Fruit fly (Drosophila melanogaster) whole organism, embryonic: ENCODE results near the gene kud.
A peak's percentile ranks its signal among the peaks of the same experiment; 100 is the strongest.

Experiments
- Adf1 ChIP-seq: fragments of 200-800 bp; sonication (Bioruptor generic); IDR thresholded peaks from 2 replicates; pipeline ENCODE4 v1.3.6; 2022; ENCODE audit warnings: missing biosample characterization, missing genetic modification characterization
- Atf6 ChIP-seq: fragments of 200-800 bp; sonication (Bioruptor generic); IDR thresholded peaks from 2 replicates; pipeline ENCODE4 v1.3.6; 2022; ENCODE audit warnings: missing biosample characterization, missing genetic modification characterization
- CG13894 ChIP-seq: fragments of 200-800 bp; sonication (Bioruptor generic); optimal IDR thresholded peaks from 3 replicates; lab custom pipeline; 2018; ENCODE audit warnings: missing biosample characterization, mild to moderate bottlenecking, missing genetic modification characterization, moderate library complexity
- CG17568 ChIP-seq: fragments of 200-800 bp; sonication (Bioruptor generic); optimal IDR thresholded peaks from 2 replicates; lab custom pipeline; 2018; ENCODE audit warnings: missing biosample characterization, mild to moderate bottlenecking, missing genetic modification characterization, moderate library complexity
- CG5953 ChIP-seq: fragments of 200-800 bp; sonication (Bioruptor generic); IDR thresholded peaks from 2 replicates; pipeline ENCODE4 v1.3.6; 2022; ENCODE audit warnings: missing biosample characterization, missing genetic modification characterization
- Nf-YA ChIP-seq: fragments of 200-800 bp; sonication (Bioruptor generic); IDR thresholded peaks from 2 replicates; pipeline ENCODE4 v1.3.6; 2022; ENCODE audit warnings: missing biosample characterization, missing genetic modification characterization
- Sin3A ChIP-seq: fragments of >200 bp; optimal IDR thresholded peaks from 2 replicates; lab custom pipeline; 2018
- cg ChIP-seq: fragments of 200-800 bp; sonication (Bioruptor generic); optimal IDR thresholded peaks from 3 replicates; lab custom pipeline; 2019; ENCODE audit warnings: missing biosample characterization, mild to moderate bottlenecking, missing genetic modification characterization, moderate library complexity
- disco-r ChIP-seq: fragments of 200-800 bp; sonication (Bioruptor generic); optimal IDR thresholded peaks from 2 replicates; lab custom pipeline; 2016; ENCODE audit warnings: missing biosample characterization, missing genetic modification characterization
- emc ChIP-seq: fragments of 200-800 bp; sonication (Bioruptor generic); optimal IDR thresholded peaks from 2 replicates; lab custom pipeline; 2016; ENCODE audit warnings: missing biosample characterization, missing genetic modification characterization
- lilli ChIP-seq: fragments of 200-800 bp; sonication (Bioruptor generic); optimal IDR thresholded peaks from 3 replicates; lab custom pipeline; 2016; ENCODE audit warnings: missing biosample characterization, missing genetic modification characterization
- peb ChIP-seq: fragments of 200-800 bp; sonication (Bioruptor generic); IDR thresholded peaks from 2 replicates; pipeline ENCODE4 v1.3.6; 2022; ENCODE audit warnings: missing biosample characterization, missing genetic modification characterization
- tgo ChIP-seq: fragments of 200-800 bp; sonication (Bioruptor generic); IDR thresholded peaks from 3 replicates; pipeline ENCODE4 v1.3.6; 2022; ENCODE audit warnings: missing biosample characterization, missing genetic modification characterization

- TF ChIP-seq lilli (GFP tag; lab: Kevin White, UChicago) (no peak), peb (GFP tag; lab: Robert Waterston, UW) (no peak), disco-r (GFP tag; lab: Kevin White, UChicago) (no peak), cg (GFP tag; lab: Kevin White, UChicago) (no peak), CG13894 (tag; lab: Kevin White, UChicago) (no peak), CG5953 (no peak), emc (GFP tag; lab: Kevin White, UChicago) (no peak), CG17568 (GFP tag; lab: Kevin White, UChicago) (no peak), Adf1 (GFP tag; lab: Robert Waterston, UW) (no peak), tgo (GFP tag; lab: Robert Waterston, UW) (no peak), Atf6 (no peak), Sin3A (peak; percentile 10), Nf-YA (GFP tag; lab: Robert Waterston, UW) (no peak)
These were observed 18.2 kb upstream of the kud start, which contains the start of gene CG9951 for dm6 chr3L:16862958-16863357.
